Worm (Caenorhabditis elegans): Measurements from ENCODE around the gene F54H12.5.

ce11 chrIII:7972061-7972460, at the start of gene F54H12.5:
- TF ChIP-seq unc-62 (GFP tag; optimal IDR thresholded peaks at IDR 0.05) (no peak), nhr-12 (tag; optimal IDR thresholded peaks at IDR 0.05) (no peak), sptf-1 (tag; optimal IDR thresholded peaks at IDR 0.05) (no peak), snpc-4 (tag; optimal IDR thresholded peaks at IDR 0.05) (no peak), lin-13 (tag; optimal IDR thresholded peaks at IDR 0.05) (no peak), blmp-1 (tag; optimal IDR thresholded peaks at IDR 0.05) (no peak), elt-1 (tag; optimal IDR thresholded peaks at IDR 0.05; ENCODE audit: borderline replicate concordance, insufficient read depth) (no peak), unc-39 (tag; optimal IDR thresholded peaks at IDR 0.05) (no peak), lsy-2 (tag; optimal IDR thresholded peaks at IDR 0.05) (no peak)

All from whole organism, mixed stage, embryonic.